Fruit fly (Drosophila melanogaster) whole organism, embryonic: ENCODE results near the gene CG31735.

Source experiments
- Adf1 ChIP-seq: fragments of 200-800 bp; sonication (Bioruptor generic); IDR thresholded peaks from 2 replicates; pipeline ENCODE4 v1.3.6; 2022; ENCODE audit warnings: missing biosample characterization, missing genetic modification characterization
- Atf3 ChIP-seq: fragments of 200-800 bp; sonication (Bioruptor generic); optimal IDR thresholded peaks from 3 replicates; lab custom pipeline; 2016; ENCODE audit warnings: missing biosample characterization, missing genetic modification characterization
- B-H1 ChIP-seq: fragments of 200-800 bp; sonication (Bioruptor generic); IDR thresholded peaks from 3 replicates; pipeline ENCODE4 v1.3.6; 2022; ENCODE audit warnings: missing biosample characterization, missing genetic modification characterization
- CG1024 ChIP-seq: fragments of 200-800 bp; sonication (Bioruptor generic); IDR thresholded peaks from 2 replicates; pipeline ENCODE4 v1.3.6; 2022; ENCODE audit warnings: missing biosample characterization, missing genetic modification characterization
- CG10366 ChIP-seq: fragments of 200-800 bp; sonication (Bioruptor generic); IDR thresholded peaks from 2 replicates; pipeline ENCODE4 v1.3.6; 2022; ENCODE audit warnings: missing biosample characterization, missing genetic modification characterization
- CG10959 ChIP-seq: fragments of 200-800 bp; sonication (Bioruptor generic); IDR thresholded peaks from 2 replicates; pipeline ENCODE4 v1.3.6; 2022; ENCODE audit warnings: missing biosample characterization, missing genetic modification characterization
- CG11085 ChIP-seq: fragments of 200-800 bp; sonication (Bioruptor generic); IDR thresholded peaks from 2 replicates; pipeline ENCODE4 v1.3.6; 2022; ENCODE audit warnings: missing biosample characterization, missing genetic modification characterization
- CG11093 ChIP-seq: fragments of 200-800 bp; sonication (Bioruptor generic); IDR thresholded peaks from 3 replicates; pipeline ENCODE4 v1.3.6; 2022; ENCODE audit warnings: missing biosample characterization, missing genetic modification characterization
- CG11695 ChIP-seq: fragments of 200-800 bp; sonication (Bioruptor generic); IDR thresholded peaks from 3 replicates; pipeline ENCODE4 v1.3.6; 2022; ENCODE audit warnings: missing biosample characterization, missing genetic modification characterization
- CG12942 ChIP-seq: fragments of 200-800 bp; sonication (Bioruptor generic); optimal IDR thresholded peaks from 3 replicates; lab custom pipeline; 2016; ENCODE audit warnings: missing biosample characterization, missing genetic modification characterization
- CG13775 ChIP-seq: fragments of 200-800 bp; sonication (Bioruptor generic); optimal IDR thresholded peaks from 3 replicates; lab custom pipeline; 2017; ENCODE audit warnings: missing biosample characterization, mild to moderate bottlenecking, missing genetic modification characterization
- CG14710 ChIP-seq: fragments of 200-800 bp; sonication (Bioruptor generic); optimal IDR thresholded peaks from 3 replicates; lab custom pipeline; 2019; ENCODE audit warnings: missing biosample characterization, mild to moderate bottlenecking, missing genetic modification characterization, moderate library complexity
- CG1602 ChIP-seq: fragments of 200-800 bp; sonication (Bioruptor generic); optimal IDR thresholded peaks from 3 replicates; lab custom pipeline; 2016; ENCODE audit warnings: missing biosample characterization, missing genetic modification characterization
- CG17385 ChIP-seq: fragments of 200-800 bp; sonication (Bioruptor generic); optimal IDR thresholded peaks from 3 replicates; lab custom pipeline; 2018; ENCODE audit warnings: missing biosample characterization, mild to moderate bottlenecking, missing genetic modification characterization
- CG4707 ChIP-seq: fragments of 200-800 bp; sonication (Bioruptor generic); optimal IDR thresholded peaks from 2 replicates; lab custom pipeline; 2018; ENCODE audit warnings: missing biosample characterization, mild to moderate bottlenecking, missing genetic modification characterization, moderate library complexity
- CG4820 ChIP-seq: fragments of 200-800 bp; sonication (Bioruptor generic); optimal IDR thresholded peaks from 3 replicates; lab custom pipeline; 2016; ENCODE audit warnings: missing biosample characterization, missing genetic modification characterization
- CG6254 ChIP-seq: fragments of 200-800 bp; sonication (Bioruptor generic); optimal IDR thresholded peaks from 3 replicates; lab custom pipeline; 2017; ENCODE audit warnings: mild to moderate bottlenecking, missing biosample characterization, missing genetic modification reagents, missing genetic modification characterization
- CG7745 ChIP-seq: fragments of 200-800 bp; sonication (Bioruptor generic); optimal IDR thresholded peaks from 2 replicates; lab custom pipeline; 2018; ENCODE audit warnings: missing biosample characterization, mild to moderate bottlenecking, missing genetic modification characterization, moderate library complexity
- CG7963 ChIP-seq: fragments of 200-800 bp; sonication (Bioruptor generic); IDR thresholded peaks from 3 replicates; pipeline ENCODE4 v1.3.6; 2022; ENCODE audit warnings: missing biosample characterization, missing genetic modification characterization; ENCODE audit not compliant: partially characterized antibody
- CG8281 ChIP-seq: fragments of 200-800 bp; sonication (Bioruptor generic); optimal IDR thresholded peaks from 2 replicates; lab custom pipeline; 2018; ENCODE audit warnings: missing biosample characterization, mild to moderate bottlenecking, missing genetic modification characterization, moderate library complexity
- CG8290 ChIP-seq, 3 experiments: fragments of 200-800 bp; sonication (Bioruptor generic); optimal IDR thresholded peaks; 2 replicates each; lab custom pipeline; 2016 to 2019; ENCODE audit warnings: missing biosample characterization in 3 of 3, missing genetic modification characterization in 3 of 3, mild to moderate bottlenecking in 2 of 3, moderate library complexity in 1 of 3
- CG9876 ChIP-seq: fragments of 200-800 bp; sonication (Bioruptor generic); optimal IDR thresholded peaks from 2 replicates; lab custom pipeline; 2016; ENCODE audit warnings: missing biosample characterization, missing genetic modification characterization
- CG9932 ChIP-seq: fragments of 200-800 bp; sonication (Bioruptor generic); IDR thresholded peaks from 2 replicates; pipeline ENCODE4 v1.3.6; 2022; ENCODE audit warnings: missing biosample characterization, missing genetic modification characterization
- D19A ChIP-seq: fragments of 200-800 bp; optimal IDR thresholded peaks from 3 replicates; lab custom pipeline; 2019; ENCODE audit warnings: missing biosample characterization, mild to moderate bottlenecking, missing genetic modification characterization, moderate library complexity
- Dfd ChIP-seq, 2 experiments: fragments of >200 bp; optimal IDR thresholded peaks; 2 replicates each; lab custom pipeline; 2017; ENCODE audit warnings: missing biosample characterization in 2 of 2, missing genetic modification characterization in 2 of 2
- Ets97D ChIP-seq: fragments of 200-800 bp; sonication (Bioruptor generic); optimal IDR thresholded peaks from 3 replicates; lab custom pipeline; 2016; ENCODE audit warnings: missing biosample characterization, missing genetic modification characterization
- H2.0 ChIP-seq: fragments of 200-800 bp; sonication (Bioruptor generic); IDR thresholded peaks from 2 replicates; pipeline ENCODE4 v1.3.6; 2022; ENCODE audit warnings: missing biosample characterization, missing genetic modification characterization
- Hey ChIP-seq: fragments of 200-800 bp; sonication (Bioruptor generic); optimal IDR thresholded peaks from 3 replicates; lab custom pipeline; 2018; ENCODE audit warnings: missing biosample characterization, mild to moderate bottlenecking, missing genetic modification characterization
- NC2α ChIP-seq: fragments of 200-800 bp; sonication (Bioruptor generic); optimal IDR thresholded peaks from 2 replicates; lab custom pipeline; 2016; ENCODE audit warnings: missing biosample characterization, missing genetic modification characterization
- Spps ChIP-seq: fragments of 200-800 bp; sonication (Bioruptor generic); optimal IDR thresholded peaks from 2 replicates; lab custom pipeline; 2018; ENCODE audit warnings: missing biosample characterization, mild to moderate bottlenecking, missing genetic modification characterization
- Sry-β ChIP-seq: fragments of 200-800 bp; sonication (Bioruptor generic); optimal IDR thresholded peaks from 2 replicates; lab custom pipeline; 2018; ENCODE audit warnings: missing biosample characterization, mild to moderate bottlenecking, missing genetic modification characterization, moderate library complexity
- aop ChIP-seq: fragments of 200-800 bp; sonication (Bioruptor generic); IDR thresholded peaks from 2 replicates; pipeline ENCODE4 v1.3.6; 2022; ENCODE audit warnings: missing biosample characterization, missing genetic modification characterization
- ato ChIP-seq: fragments of 200-800 bp; sonication (Bioruptor generic); IDR thresholded peaks from 2 replicates; pipeline ENCODE4 v1.3.6; 2022; ENCODE audit warnings: missing biosample characterization, missing genetic modification characterization; ENCODE audit not compliant: partially characterized antibody
- cas ChIP-seq: fragments of 200-800 bp; sonication (Bioruptor generic); IDR thresholded peaks from 2 replicates; pipeline ENCODE4 v1.3.6; 2022; ENCODE audit warnings: missing biosample characterization, missing genetic modification characterization
- crc ChIP-seq: fragments of 200-800 bp; sonication (Bioruptor generic); optimal IDR thresholded peaks from 2 replicates; lab custom pipeline; 2016; ENCODE audit warnings: missing biosample characterization, missing genetic modification characterization
- ems ChIP-seq: fragments of 200-800 bp; sonication (Bioruptor generic); optimal IDR thresholded peaks from 3 replicates; lab custom pipeline; 2016; ENCODE audit warnings: missing biosample characterization, missing genetic modification characterization
- exex ChIP-seq: fragments of 200-800 bp; sonication (Bioruptor generic); optimal IDR thresholded peaks from 4 replicates; lab custom pipeline; 2018; ENCODE audit warnings: missing biosample characterization, mild to moderate bottlenecking, missing genetic modification characterization, moderate library complexity
- fd3F ChIP-seq: fragments of 200-800 bp; sonication (Bioruptor generic); optimal IDR thresholded peaks from 2 replicates; lab custom pipeline; 2018; ENCODE audit warnings: missing biosample characterization, mild to moderate bottlenecking, missing genetic modification characterization, moderate library complexity
- gcm ChIP-seq: fragments of 200-800 bp; sonication (Bioruptor generic); optimal IDR thresholded peaks from 2 replicates; lab custom pipeline; 2019; ENCODE audit warnings: missing biosample characterization, mild to moderate bottlenecking, missing genetic modification characterization, moderate library complexity
- ham ChIP-seq: fragments of 200-800 bp; sonication (Bioruptor generic); IDR thresholded peaks from 2 replicates; pipeline ENCODE4 v1.3.6; 2022; ENCODE audit warnings: missing biosample characterization, missing genetic modification characterization
- inv ChIP-seq: fragments of 200-800 bp; sonication (Bioruptor generic); IDR thresholded peaks from 2 replicates; pipeline ENCODE4 v1.3.6; 2022; ENCODE audit warnings: missing biosample characterization, missing genetic modification characterization; ENCODE audit not compliant: partially characterized antibody
- jumu ChIP-seq: fragments of 200-800 bp; sonication (Bioruptor generic); optimal IDR thresholded peaks from 3 replicates; lab custom pipeline; 2016; ENCODE audit warnings: missing biosample characterization, missing genetic modification characterization
- p53 ChIP-seq: fragments of 200-800 bp; sonication (Bioruptor generic); optimal IDR thresholded peaks from 2 replicates; lab custom pipeline; 2016; ENCODE audit warnings: missing biosample characterization, missing genetic modification characterization
- psq ChIP-seq: fragments of 200-800 bp; sonication (Bioruptor generic); optimal IDR thresholded peaks from 2 replicates; lab custom pipeline; 2017; ENCODE audit warnings: missing biosample characterization, missing genetic modification characterization
- rib ChIP-seq: fragments of 200-800 bp; sonication (Bioruptor generic); IDR thresholded peaks from 2 replicates; pipeline ENCODE4 v1.3.6; 2022; ENCODE audit warnings: missing biosample characterization, missing genetic modification characterization
- ro ChIP-seq: fragments of 200-800 bp; sonication (Bioruptor generic); IDR thresholded peaks from 2 replicates; pipeline ENCODE4 v1.3.6; 2022; ENCODE audit warnings: missing biosample characterization, missing genetic modification characterization
- shn ChIP-seq: fragments of 200-800 bp; sonication (Bioruptor generic); optimal IDR thresholded peaks from 3 replicates; lab custom pipeline; 2016; ENCODE audit warnings: missing biosample characterization, missing genetic modification characterization
- tll ChIP-seq, 2 experiments: fragments of 200-800 bp in 1 of 2; fragments of >200 bp in 1 of 2; sonication (Bioruptor generic) in 1 of 2; optimal IDR thresholded peaks; 2 replicates each; lab custom pipeline; 2017 to 2019; ENCODE audit warnings: missing biosample characterization in 2 of 2, missing genetic modification characterization in 2 of 2, mild to moderate bottlenecking in 1 of 2, moderate library complexity in 1 of 2
- vvl ChIP-seq: fragments of 200-800 bp; sonication (Bioruptor generic); IDR thresholded peaks from 2 replicates; pipeline ENCODE4 v1.3.6; 2022; ENCODE audit warnings: missing biosample characterization, missing genetic modification characterization

Gene CG31735

DNA sequence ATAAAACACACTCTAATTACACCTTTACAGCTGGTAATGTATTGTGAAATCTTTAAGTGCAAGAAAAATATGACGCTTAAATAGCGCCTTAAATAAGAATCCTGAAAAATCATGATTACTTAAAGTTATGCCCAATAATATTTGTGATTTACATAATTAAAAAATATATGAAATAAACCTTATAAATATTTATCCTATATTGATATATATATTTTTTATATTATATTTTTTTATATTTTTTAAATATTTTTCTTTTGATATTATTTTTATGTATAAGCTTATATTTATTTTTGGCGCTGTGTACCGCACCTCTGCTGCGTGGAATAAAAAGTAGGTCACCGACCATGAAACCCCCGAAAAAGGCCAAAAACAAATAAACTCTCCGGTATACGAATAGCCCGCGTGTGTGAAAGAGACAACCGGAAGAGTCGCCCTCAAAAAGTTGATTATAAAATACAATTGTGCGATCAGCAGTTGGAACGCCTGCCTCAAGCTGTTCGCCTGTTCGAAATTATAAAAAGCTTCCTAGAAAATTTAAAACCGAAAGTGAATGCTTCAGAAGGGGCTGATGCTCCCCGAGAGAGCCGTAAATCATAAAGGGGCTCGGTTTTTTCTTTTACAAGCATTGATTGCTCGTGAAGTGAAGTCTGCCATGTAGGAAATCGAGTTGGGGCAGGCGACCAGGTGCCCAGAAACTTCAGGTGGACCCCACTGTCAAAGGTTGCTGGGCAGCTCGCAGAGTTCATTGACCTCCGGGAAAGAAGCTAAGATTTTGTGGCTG, 13.4 kb downstream of the CG31735 start (continued):
- TF ChIP-seq Sry-β (GFP tag; lab: Kevin White, UChicago) (peak; percentile 35), CG1024 (GFP tag; lab: Robert Waterston, UW) (no peak), CG7963 (no peak), ato (GFP tag; lab: Robert Waterston, UW) (peak; percentile 45; the same call in 1 of the 2 replicates), psq (GFP tag; lab: Kevin White, UChicago) (no peak), rib (GFP tag; lab: Robert Waterston, UW) (0 out of 2 replicates have a peak, but pooled peaks have one; percentile 22), H2.0 (GFP tag; lab: Robert Waterston, UW) (no peak), CG9932 (no peak), CG12942 (GFP tag; lab: Kevin White, UChicago) (no peak), CG11695 (GFP tag; lab: Robert Waterston, UW) (0 out of 3 replicates have a peak, but pooled peaks have one; percentile 26), ham (no peak), CG14710 (tag; lab: Kevin White, UChicago) (peak; percentile 54), inv (GFP tag; lab: Robert Waterston, UW) (no peak), Spps (peak; percentile 20), CG13775 (GFP tag; lab: Kevin White, UChicago) (peak; percentile 4), gcm (GFP tag; lab: Kevin White, UChicago) (peak; percentile 62), CG11085 (no peak), vvl (GFP tag; lab: Robert Waterston, UW) (peak; percentile 74), Adf1 (GFP tag; lab: Robert Waterston, UW) (peak; percentile 72), shn (no peak), p53 (no peak), CG11093 (GFP tag; lab: Robert Waterston, UW) (no peak), Atf3 (GFP tag; lab: Kevin White, UChicago) (no peak), tll (GFP tag; optimal IDR thresholded peaks at IDR 0.05; lab: Kevin White, UChicago) (no peak), CG7745 (tag; lab: Kevin White, UChicago) (no peak), Dfd (GFP tag; optimal IDR thresholded peaks at IDR 0.05; lab: Kevin White, UChicago) (no peak), NC2α (GFP tag; lab: Kevin White, UChicago) (no peak), ro (GFP tag; lab: Robert Waterston, UW) (no peak), exex (peak; percentile 72), CG10366 (no peak; the same call in 1 of the 2 replicates), CG8290 (GFP tag; optimal IDR thresholded peaks at IDR 0.05; lab: Kevin White, UChicago) (no peak), CG8290 (tag; optimal IDR thresholded peaks at IDR 0.05; lab: Kevin White, UChicago) (peak in 1 of 2 experiments; percentile 10), aop (GFP tag; lab: Robert Waterston, UW) (peak; percentile 86), ems (GFP tag; lab: Kevin White, UChicago) (no peak), Hey (peak; percentile 15), D19A (tag; lab: Kevin White, UChicago) (peak; percentile 63), CG1602 (peak; percentile 37), Ets97D (GFP tag; lab: Kevin White, UChicago) (no peak), cas (no peak), crc (GFP tag; lab: Kevin White, UChicago) (no peak), fd3F (GFP tag; lab: Kevin White, UChicago) (peak; percentile 37), CG4820 (GFP tag; lab: Kevin White, UChicago) (no peak), CG10959 (no peak), CG4707 (no peak), CG8281 (tag; lab: Kevin White, UChicago) (no peak), jumu (no peak), B-H1 (peak; percentile 16; the same call in 2 of the 3 replicates), CG17385 (GFP tag; lab: Kevin White, UChicago) (peak; percentile 50), CG9876 (GFP tag; lab: Kevin White, UChicago) (no peak), CG6254 (peak; percentile 35)
